Fruit fly (Drosophila melanogaster): ENCODE data around the gene CG6462.
A peak's percentile ranks its signal among the peaks of the same experiment; 100 is the strongest.

The CG6462 gene

dm6 chr3L:6074975-6075692, 38.2 kb downstream of the CG6462 start, which contains the start of the genes CG13295 and CG6610 (continued):
- TF ChIP-seq emc (GFP tag; optimal IDR thresholded peaks at IDR 0.05): no peak
- TF ChIP-seq CG12659 (GFP tag; optimal IDR thresholded peaks at IDR 0.05): peak; percentile 61
- TF ChIP-seq CG10321 (GFP tag; IDR thresholded peaks at IDR 0.05): no peak
- TF ChIP-seq CG2889 (GFP tag; IDR thresholded peaks at IDR 0.05): 0 out of 3 replicates have a peak, but pooled peaks have one; percentile 15
- no peak for TF ChIP-seq CG1792 (GFP tag; optimal IDR thresholded peaks at IDR 0.05)
- TF ChIP-seq NfI (GFP tag; optimal IDR thresholded peaks at IDR 0.05): peak; percentile 61
- TF ChIP-seq dmrt99B (tag; optimal IDR thresholded peaks at IDR 0.05): no peak
- TF ChIP-seq gsb (GFP tag; IDR thresholded peaks at IDR 0.05): no peak
- peak; percentile 61 for TF ChIP-seq nerfin-1 (tag; optimal IDR thresholded peaks at IDR 0.05)
- TF ChIP-seq CG2712 (tag; optimal IDR thresholded peaks at IDR 0.05): peak; percentile 66
- peak; percentile 67 for TF ChIP-seq CG14710 (tag; optimal IDR thresholded peaks at IDR 0.05)
- TF ChIP-seq slou (GFP tag; optimal IDR thresholded peaks at IDR 0.05): peak; percentile 47
- TF ChIP-seq CG13123 (GFP tag; optimal IDR thresholded peaks at IDR 0.05): no peak
- TF ChIP-seq CG7357 (GFP tag; IDR thresholded peaks at IDR 0.05): 0 out of 3 replicates have a peak, but pooled peaks have one; percentile 29
- TF ChIP-seq CG13894 (tag; optimal IDR thresholded peaks at IDR 0.05): peak; percentile 62
- no peak for TF ChIP-seq Jarid2 (GFP tag; optimal IDR thresholded peaks at IDR 0.05)
- TF ChIP-seq klu (GFP tag; IDR thresholded peaks at IDR 0.05): peak; percentile 54
- peak; percentile 41 for TF ChIP-seq CG2116 (GFP tag; optimal IDR thresholded peaks at IDR 0.05)
- peak; percentile 4 for TF ChIP-seq Dp (GFP tag; optimal IDR thresholded peaks at IDR 0.05)
- TF ChIP-seq CG10462 (GFP tag; optimal IDR thresholded peaks at IDR 0.05): peak; percentile 13
- TF ChIP-seq CG14014 (GFP tag; IDR thresholded peaks at IDR 0.05): 0 out of 2 replicates have a peak, but pooled peaks have one; percentile 44
- no peak for TF ChIP-seq Taf1 (GFP tag; IDR thresholded peaks at IDR 0.05)
- TF ChIP-seq CG17328 (GFP tag; IDR thresholded peaks at IDR 0.05): no peak
- TF ChIP-seq CG15011 (GFP tag; optimal IDR thresholded peaks at IDR 0.05): peak; percentile 36
- peak; percentile 21 for TF ChIP-seq CG11723 (GFP tag; optimal IDR thresholded peaks at IDR 0.05)
- peak; percentile 20 for TF ChIP-seq Dad (GFP tag; optimal IDR thresholded peaks at IDR 0.05)
- no peak for TF ChIP-seq CG7987 (GFP tag; optimal IDR thresholded peaks at IDR 0.05)
- TF ChIP-seq ato (GFP tag; IDR thresholded peaks at IDR 0.05; ENCODE audit: partially characterized antibody): no peak
- peak; percentile 56 for TF ChIP-seq CG13296 (GFP tag; optimal IDR thresholded peaks at IDR 0.05)
- peak; percentile 39 for TF ChIP-seq Sox102F (GFP tag; optimal IDR thresholded peaks at IDR 0.05)
- TF ChIP-seq CG9876 (GFP tag; optimal IDR thresholded peaks at IDR 0.05): no peak
- peak; percentile 51 for TF ChIP-seq CG18262 (tag; optimal IDR thresholded peaks at IDR 0.05)
- TF ChIP-seq pnt (GFP tag; optimal IDR thresholded peaks at IDR 0.05): peak; percentile 7
- TF ChIP-seq CG17361 (GFP tag; IDR thresholded peaks at IDR 0.05): peak; percentile 72; the same call in 2 of the 3 replicates
- TF ChIP-seq Oaz (GFP tag; IDR thresholded peaks at IDR 0.05): no peak
- peak; percentile 27 for TF ChIP-seq fd96Cb (tag; optimal IDR thresholded peaks at IDR 0.05)
- peak; percentile 59 for TF ChIP-seq zen (tag; optimal IDR thresholded peaks at IDR 0.05)
- peak; percentile 5 for TF ChIP-seq kah (GFP tag; optimal IDR thresholded peaks at IDR 0.05)
- no peak for TF ChIP-seq hth (optimal IDR thresholded peaks at IDR 0.05)
- peak; percentile 61 for TF ChIP-seq ftz-f1 (GFP tag; optimal IDR thresholded peaks at IDR 0.05)
- peak; percentile 69 for TF ChIP-seq CG34376 (GFP tag; optimal IDR thresholded peaks at IDR 0.05)
- no peak for TF ChIP-seq E2f1 (GFP tag; IDR thresholded peaks at IDR 0.05)
- TF ChIP-seq bbx (GFP tag; IDR thresholded peaks at IDR 0.05; ENCODE audit: partially characterized antibody): no peak
- no peak for TF ChIP-seq CG11696 (GFP tag; IDR thresholded peaks at IDR 0.05)
- no peak for TF ChIP-seq z (GFP tag; IDR thresholded peaks at IDR 0.05)
- no peak for TF ChIP-seq CG8290 (GFP tag; optimal IDR thresholded peaks at IDR 0.05)
- TF ChIP-seq CG8290 (tag; optimal IDR thresholded peaks at IDR 0.05): no peak
- TF ChIP-seq CG31224 (GFP tag; IDR thresholded peaks at IDR 0.05): no peak
- peak; percentile 26 for TF ChIP-seq Mad (GFP tag; optimal IDR thresholded peaks at IDR 0.05)
- no peak for TF ChIP-seq wdn (GFP tag; IDR thresholded peaks at IDR 0.05)
